Worm (Caenorhabditis elegans): Measurements from ENCODE around the gene F55C9.14.

ce11 chrV:19257653-19258052 is 41.7 kb upstream of the F55C9.14 start, which contains the start of gene F21D9.3:
- TF ChIP-seq ztf-11 (tag; optimal IDR thresholded peaks at IDR 0.05): no peak
- TF ChIP-seq lin-13 (GFP tag; optimal IDR thresholded peaks at IDR 0.05): no peak
- TF ChIP-seq ceh-44 (GFP tag; IDR thresholded peaks at IDR 0.05): no peak
- TF ChIP-seq pqm-1 (tag; optimal IDR thresholded peaks at IDR 0.05): no peak
- TF ChIP-seq lsy-2 (tag; optimal IDR thresholded peaks at IDR 0.05): no peak
- no peak for TF ChIP-seq zip-11 (GFP tag; IDR thresholded peaks at IDR 0.05)
- TF ChIP-seq ZK546.5 (tag; optimal IDR thresholded peaks at IDR 0.05): no peak

Data from whole organism, L4 larva.